Worm (Caenorhabditis elegans) whole organism, late embryonic: ENCODE results near the gene str-94.

Source experiments
- C08G9.2 ChIP-seq: sonication (generic microtip); optimal IDR thresholded peaks from 2 replicates; lab custom pipeline; 2016; ENCODE audit warnings: mild to moderate bottlenecking, missing genetic modification characterization, moderate library complexity, missing compliant biosample characterization
- F13H6.1 ChIP-seq: sonication (generic microtip); optimal IDR thresholded peaks from 2 replicates; lab custom pipeline; 2016; ENCODE audit warnings: missing genetic modification characterization, missing compliant biosample characterization
- ama-1 ChIP-seq: fragments of 150-350 bp; optimal IDR thresholded peaks from 2 replicates; lab custom pipeline; 2014
- ceh-14 ChIP-seq: sonication (generic microtip); optimal IDR thresholded peaks from 2 replicates; lab custom pipeline; 2016; ENCODE audit warnings: missing genotype, missing genetic modification characterization, missing compliant biosample characterization
- ceh-18 ChIP-seq: sonication (generic microtip); optimal IDR thresholded peaks from 2 replicates; lab custom pipeline; 2016; ENCODE audit warnings: missing genetic modification characterization, missing compliant biosample characterization
- ceh-19 ChIP-seq: fragments of 200-800 bp; sonication (Bioruptor generic); optimal IDR thresholded peaks from 2 replicates; lab custom pipeline; 2018; ENCODE audit warnings: mild to moderate bottlenecking, missing genetic modification characterization, missing compliant biosample characterization
- ceh-2 ChIP-seq: sonication (generic microtip); optimal IDR thresholded peaks from 2 replicates; lab custom pipeline; 2016; ENCODE audit warnings: missing genotype, missing genetic modification characterization, missing compliant biosample characterization
- ceh-24 ChIP-seq: sonication (generic microtip); optimal IDR thresholded peaks from 2 replicates; lab custom pipeline; 2016; ENCODE audit warnings: mild to moderate bottlenecking, missing genetic modification characterization, missing compliant biosample characterization
- ceh-30 ChIP-seq: fragments of 150-350 bp; optimal IDR thresholded peaks from 2 replicates; lab custom pipeline; 2014; ENCODE audit warnings: missing biosample characterization, missing genetic modification characterization
- ceh-31 ChIP-seq: sonication (generic microtip); optimal IDR thresholded peaks from 2 replicates; lab custom pipeline; 2016; ENCODE audit warnings: missing genetic modification characterization, missing compliant biosample characterization
- ceh-34 ChIP-seq: sonication (generic microtip); optimal IDR thresholded peaks from 2 replicates; lab custom pipeline; 2016; ENCODE audit warnings: mild to moderate bottlenecking, missing genetic modification characterization, missing compliant biosample characterization
- dmd-4 ChIP-seq: sonication (generic microtip); optimal IDR thresholded peaks from 2 replicates; lab custom pipeline; 2016; ENCODE audit warnings: borderline replicate concordance, missing genetic modification characterization, missing compliant biosample characterization
- fax-1 ChIP-seq: sonication (generic microtip); optimal IDR thresholded peaks from 2 replicates; lab custom pipeline; 2016; ENCODE audit warnings: missing genotype, missing genetic modification characterization, missing compliant biosample characterization
- gmeb-2 ChIP-seq: sonication (generic microtip); optimal IDR thresholded peaks from 2 replicates; lab custom pipeline; 2016; ENCODE audit warnings: missing genetic modification characterization, inconsistent platforms, missing compliant biosample characterization
- hlh-15 ChIP-seq: sonication (generic microtip); optimal IDR thresholded peaks from 2 replicates; lab custom pipeline; 2016; ENCODE audit warnings: missing genetic modification characterization, missing compliant biosample characterization
- hlh-30 ChIP-seq: sonication (generic microtip); optimal IDR thresholded peaks from 2 replicates; lab custom pipeline; 2017; ENCODE audit warnings: antibody characterized with exemption, missing genetic modification characterization, missing compliant biosample characterization; ENCODE audit not compliant: insufficient read depth
- hlh-6 ChIP-seq: sonication (generic microtip); optimal IDR thresholded peaks from 2 replicates; lab custom pipeline; 2016; ENCODE audit warnings: missing genotype, missing genetic modification characterization, missing compliant biosample characterization
- hlh-8 ChIP-seq: sonication (generic microtip); optimal IDR thresholded peaks from 2 replicates; lab custom pipeline; 2016; ENCODE audit warnings: missing genotype, missing genetic modification characterization, missing compliant biosample characterization
- lin-11 ChIP-seq: fragments of 200-800 bp; sonication (Bioruptor generic); optimal IDR thresholded peaks from 2 replicates; lab custom pipeline; 2018; ENCODE audit warnings: mild to moderate bottlenecking, missing genetic modification characterization, missing compliant biosample characterization
- madf-2 ChIP-seq: sonication (generic microtip); optimal IDR thresholded peaks from 2 replicates; lab custom pipeline; 2017; ENCODE audit warnings: missing genetic modification characterization, missing compliant biosample characterization
- mec-3 ChIP-seq: sonication (generic microtip); optimal IDR thresholded peaks from 2 replicates; lab custom pipeline; 2016; ENCODE audit warnings: borderline replicate concordance, missing genetic modification characterization, missing compliant biosample characterization
- nfya-1 ChIP-seq: sonication (generic microtip); optimal IDR thresholded peaks from 2 replicates; lab custom pipeline; 2017; ENCODE audit warnings: missing genetic modification characterization, mild to moderate bottlenecking, missing compliant biosample characterization, antibody characterized with exemption, moderate library complexity
- nhr-11 ChIP-seq: fragments of 150-350 bp; optimal IDR thresholded peaks from 2 replicates; lab custom pipeline; 2014; ENCODE audit warnings: missing biosample characterization, missing genetic modification characterization
- nhr-232 ChIP-seq: sonication (generic microtip); optimal IDR thresholded peaks from 2 replicates; lab custom pipeline; 2016; ENCODE audit warnings: missing genetic modification characterization, missing compliant biosample characterization
- npax-4 ChIP-seq: sonication (generic microtip); optimal IDR thresholded peaks from 2 replicates; lab custom pipeline; 2016; ENCODE audit warnings: missing genetic modification characterization, missing compliant biosample characterization
- odd-2 ChIP-seq: sonication (generic microtip); optimal IDR thresholded peaks from 2 replicates; lab custom pipeline; 2017; ENCODE audit warnings: antibody characterized with exemption, mild to moderate bottlenecking, missing genetic modification characterization, missing compliant biosample characterization
- pag-3 ChIP-seq: sonication (generic microtip); optimal IDR thresholded peaks from 2 replicates; lab custom pipeline; 2016; ENCODE audit warnings: missing compliant biosample characterization, missing genetic modification characterization, borderline replicate concordance
- pha-2 ChIP-seq: sonication (generic microtip); optimal IDR thresholded peaks from 2 replicates; lab custom pipeline; 2017; ENCODE audit warnings: mild to moderate bottlenecking, missing genetic modification characterization, missing compliant biosample characterization
- pros-1 ChIP-seq: fragments of 150-350 bp; optimal IDR thresholded peaks from 2 replicates; lab custom pipeline; 2014; ENCODE audit warnings: missing biosample characterization, missing genetic modification reagents, missing genetic modification characterization
- ref-2 ChIP-seq: sonication (generic microtip); optimal IDR thresholded peaks from 2 replicates; lab custom pipeline; 2016; ENCODE audit warnings: missing genetic modification characterization, missing compliant biosample characterization
- rnt-1 ChIP-seq: sonication (generic microtip); optimal IDR thresholded peaks from 2 replicates; lab custom pipeline; 2016; ENCODE audit warnings: missing genetic modification characterization, missing compliant biosample characterization
- sox-2 ChIP-seq: fragments of 200-800 bp; sonication (Bioruptor generic); IDR thresholded peaks from 2 replicates; pipeline ENCODE4 v1.3.6; 2022; ENCODE audit warnings: missing genetic modification reagents, missing genetic modification characterization, missing compliant biosample characterization
- sox-4 ChIP-seq: sonication (generic microtip); optimal IDR thresholded peaks from 2 replicates; lab custom pipeline; 2017; ENCODE audit warnings: mild to moderate bottlenecking, missing genetic modification characterization, inconsistent platforms, missing compliant biosample characterization
- syd-9 ChIP-seq: sonication (generic microtip); optimal IDR thresholded peaks from 2 replicates; lab custom pipeline; 2016; ENCODE audit warnings: mild to moderate bottlenecking, missing genetic modification characterization, moderate library complexity, missing compliant biosample characterization
- tbx-2 ChIP-seq: sonication (generic microtip); optimal IDR thresholded peaks from 2 replicates; lab custom pipeline; 2016; ENCODE audit warnings: missing genetic modification characterization, missing compliant biosample characterization
- tbx-7 ChIP-seq: sonication (generic microtip); optimal IDR thresholded peaks from 2 replicates; lab custom pipeline; 2016; ENCODE audit warnings: missing genotype, missing genetic modification characterization, missing compliant biosample characterization
- ttx-3 ChIP-seq: sonication (generic microtip); optimal IDR thresholded peaks from 2 replicates; lab custom pipeline; 2016; ENCODE audit warnings: missing genetic modification reagents, missing genetic modification characterization, missing compliant biosample characterization
- unc-3 ChIP-seq, 2 experiments: fragments of 200-800 bp in 1 of 2; sonication (Bioruptor generic) in 1 of 2; sonication (generic microtip) in 1 of 2; conservative IDR thresholded peaks in 1 of 2; optimal IDR thresholded peaks in 1 of 2; 2 replicates each; pipeline versions ENCODE4 v1.3.6 to Lab custom; 2016 to 2022; ENCODE audit warnings: missing compliant biosample characterization in 2 of 2, missing genetic modification characterization in 2 of 2, missing genetic modification reagents in 1 of 2
- unc-42 ChIP-seq: sonication (generic microtip); optimal IDR thresholded peaks from 2 replicates; lab custom pipeline; 2016; ENCODE audit warnings: missing genotype, missing genetic modification characterization, missing compliant biosample characterization
- unc-55 ChIP-seq: sonication (generic microtip); optimal IDR thresholded peaks from 2 replicates; lab custom pipeline; 2017; ENCODE audit warnings: missing biosample characterization, missing genetic modification reagents, missing genetic modification characterization
- unc-86 ChIP-seq: sonication (generic microtip); optimal IDR thresholded peaks from 2 replicates; lab custom pipeline; 2016; ENCODE audit warnings: missing genetic modification characterization, missing compliant biosample characterization

The str-94 gene

ce11 chrV:9287460-9287859 is 38.4 kb upstream of the str-94 start, which contains the start of gene lron-2:
lron-2 (minus strand) TSS chrV:9287560.
- TF ChIP-seq nhr-11 (tag; lab: Kevin White, UChicago) (no peak), hlh-30 (tag; lab: Kevin White, UChicago) (no peak), ceh-14 (tag; lab: Kevin White, UChicago) (no peak), ttx-3 (tag; lab: Kevin White, UChicago) (no peak), madf-2 (tag; lab: Kevin White, UChicago) (no peak), ceh-30 (tag; lab: Kevin White, UChicago) (no peak), unc-42 (tag; lab: Kevin White, UChicago) (no peak), sox-2 (GFP tag; lab: Robert Waterston, UW) (no peak), lin-11 (no peak), hlh-6 (tag; lab: Kevin White, UChicago) (no peak), F13H6.1 (tag; lab: Kevin White, UChicago) (no peak), hlh-8 (tag; lab: Kevin White, UChicago) (no peak), nhr-232 (tag; lab: Kevin White, UChicago) (no peak), pros-1 (tag; lab: Kevin White, UChicago) (no peak), hlh-15 (tag; lab: Kevin White, UChicago) (no peak)
- TF ChIP-seq, all 69 proteins: peak for 0

ce11 chrV:9283452-9283851 is 34.3 kb upstream of the str-94 start:
- TF ChIP-seq hlh-8 (tag; lab: Kevin White, UChicago), result peak; percentile 74
- TF ChIP-seq dmd-4 (tag; lab: Kevin White, UChicago), result no peak
- TF ChIP-seq tbx-7 (tag; lab: Kevin White, UChicago), result no peak
- TF ChIP-seq ref-2 (tag; lab: Kevin White, UChicago), result no peak
- no peak for TF ChIP-seq nhr-11 (tag; lab: Kevin White, UChicago)
- TF ChIP-seq pag-3 (tag; lab: Kevin White, UChicago), result no peak
- TF ChIP-seq ceh-24 (tag; lab: Kevin White, UChicago), result no peak
- TF ChIP-seq pha-2 (tag; lab: Kevin White, UChicago), result no peak

ce11 chrV:9282110-9282509 is 33.0 kb upstream of the str-94 start, which contains the start of gene hlh-10:
hlh-10 (minus strand) TSS chrV:9282210.
- TF ChIP-seq gmeb-2 (tag; lab: Kevin White, UChicago), result no peak
- TF ChIP-seq sox-4 (tag; lab: Kevin White, UChicago), result no peak
- TF ChIP-seq ceh-34, result no peak
- TF ChIP-seq unc-3 (GFP tag; conservative IDR thresholded peaks at IDR 0.05; lab: Robert Waterston, UW), result no peak
- TF ChIP-seq unc-3 (tag; optimal IDR thresholded peaks at IDR 0.05; lab: Kevin White, UChicago), result no peak
- TF ChIP-seq ama-1 (lab: Kevin White, UChicago), result no peak
- TF ChIP-seq nhr-232 (tag; lab: Kevin White, UChicago), result no peak
- TF ChIP-seq npax-4 (tag; lab: Kevin White, UChicago), result no peak

- TF ChIP-seq fax-1, result no peak
- TF ChIP-seq ceh-18 (tag; lab: Kevin White, UChicago), result peak; percentile 48
- peak; percentile 44 for TF ChIP-seq unc-55 (GFP tag; lab: Kevin White, UChicago)
- no peak for TF ChIP-seq syd-9 (tag; lab: Kevin White, UChicago)
Measured at ce11 chrV:9274127-9275042, 25.3 kb upstream of the str-94 start.

ce11 chrV:9273587-9273986 is 24.5 kb upstream of the str-94 start:
- no peak for TF ChIP-seq ceh-24 (tag; lab: Kevin White, UChicago)
- TF ChIP-seq unc-86 (tag; lab: Kevin White, UChicago), result no peak
- peak; percentile 56 for TF ChIP-seq rnt-1 (tag; lab: Kevin White, UChicago)
- TF ChIP-seq ceh-18 (tag; lab: Kevin White, UChicago), result peak; percentile 66
- TF ChIP-seq tbx-2 (tag; lab: Kevin White, UChicago), result peak; percentile 59
- TF ChIP-seq C08G9.2 (tag; lab: Kevin White, UChicago), result peak; percentile 43
- TF ChIP-seq ceh-19, result peak; percentile 7
- TF ChIP-seq unc-42 (tag; lab: Kevin White, UChicago), result peak; percentile 56
- peak; percentile 86 for TF ChIP-seq ceh-31 (tag; lab: Kevin White, UChicago)
- TF ChIP-seq ceh-2 (tag; lab: Kevin White, UChicago), result peak; percentile 26
- peak; percentile 69 for TF ChIP-seq nfya-1
- no peak for TF ChIP-seq odd-2 (tag; lab: Kevin White, UChicago)
- peak; percentile 7 for TF ChIP-seq ceh-30 (tag; lab: Kevin White, UChicago)
- TF ChIP-seq ceh-34, result peak; percentile 32
- no peak for TF ChIP-seq mec-3
- TF ChIP-seq unc-55 (GFP tag; lab: Kevin White, UChicago), result peak; percentile 26
- TF ChIP-seq lin-11, result no peak
- TF ChIP-seq, all 69 proteins: peak for 12
